Fruit fly (Drosophila melanogaster) whole organism, embryonic: Measurements from ENCODE around the gene CG10341.

Experiments
- Atf3 ChIP-seq: fragments of 200-800 bp; sonication (Bioruptor generic); optimal IDR thresholded peaks from 3 replicates; lab custom pipeline; 2016; ENCODE audit warnings: missing biosample characterization, missing genetic modification characterization
- BtbVII ChIP-seq: fragments of 200-800 bp; sonication (Bioruptor generic); optimal IDR thresholded peaks from 3 replicates; lab custom pipeline; 2017; ENCODE audit warnings: missing biosample characterization, mild to moderate bottlenecking, missing genetic modification characterization
- CG1024 ChIP-seq: fragments of 200-800 bp; sonication (Bioruptor generic); IDR thresholded peaks from 2 replicates; pipeline ENCODE4 v1.3.6; 2022; ENCODE audit warnings: missing biosample characterization, missing genetic modification characterization
- CG10267 ChIP-seq: fragments of 200-800 bp; sonication (Bioruptor generic); optimal IDR thresholded peaks from 2 replicates; lab custom pipeline; 2018; ENCODE audit warnings: missing biosample characterization, mild to moderate bottlenecking, missing genetic modification characterization, moderate library complexity
- CG13296 ChIP-seq: fragments of 200-800 bp; sonication (Bioruptor generic); optimal IDR thresholded peaks from 3 replicates; lab custom pipeline; 2018; ENCODE audit warnings: missing biosample characterization, mild to moderate bottlenecking, missing genetic modification characterization
- CG13775 ChIP-seq: fragments of 200-800 bp; sonication (Bioruptor generic); optimal IDR thresholded peaks from 3 replicates; lab custom pipeline; 2017; ENCODE audit warnings: missing biosample characterization, mild to moderate bottlenecking, missing genetic modification characterization
- CG14014 ChIP-seq: fragments of 200-800 bp; sonication (Bioruptor generic); IDR thresholded peaks from 2 replicates; pipeline ENCODE4 v1.3.6; 2022; ENCODE audit warnings: missing biosample characterization, missing genetic modification characterization
- CG14710 ChIP-seq: fragments of 200-800 bp; sonication (Bioruptor generic); optimal IDR thresholded peaks from 3 replicates; lab custom pipeline; 2019; ENCODE audit warnings: missing biosample characterization, mild to moderate bottlenecking, missing genetic modification characterization, moderate library complexity
- CG16813 ChIP-seq: fragments of 200-800 bp; sonication (Bioruptor generic); IDR thresholded peaks from 3 replicates; pipeline ENCODE4 v1.3.6; 2022; ENCODE audit warnings: missing biosample characterization, missing genetic modification characterization; ENCODE audit not compliant: partially characterized antibody
- CG2116 ChIP-seq: fragments of 200-800 bp; sonication (Bioruptor generic); optimal IDR thresholded peaks from 3 replicates; lab custom pipeline; 2018; ENCODE audit warnings: missing biosample characterization, mild to moderate bottlenecking, missing genetic modification characterization
- CG3847 ChIP-seq: fragments of 200-800 bp; sonication (Bioruptor generic); IDR thresholded peaks from 2 replicates; pipeline ENCODE4 v1.3.6; 2022; ENCODE audit warnings: missing biosample characterization, missing genetic modification characterization
- CG4328 ChIP-seq: fragments of 200-800 bp; sonication (Bioruptor generic); optimal IDR thresholded peaks from 3 replicates; lab custom pipeline; 2017; ENCODE audit warnings: missing biosample characterization, missing genetic modification reagents, missing genetic modification characterization
- CG4360 ChIP-seq: fragments of 200-800 bp; sonication (Bioruptor generic); IDR thresholded peaks from 2 replicates; pipeline ENCODE4 v1.3.6; 2022; ENCODE audit warnings: missing biosample characterization, missing genetic modification characterization
- CG43689 ChIP-seq: fragments of 200-800 bp; sonication (Bioruptor generic); IDR thresholded peaks from 2 replicates; pipeline ENCODE4 v1.3.6; 2022; ENCODE audit warnings: missing biosample characterization, missing genetic modification characterization
- CG6254 ChIP-seq: fragments of 200-800 bp; sonication (Bioruptor generic); optimal IDR thresholded peaks from 3 replicates; lab custom pipeline; 2017; ENCODE audit warnings: mild to moderate bottlenecking, missing biosample characterization, missing genetic modification reagents, missing genetic modification characterization
- CG7357 ChIP-seq: fragments of 200-800 bp; sonication (Bioruptor generic); IDR thresholded peaks from 3 replicates; pipeline ENCODE4 v1.3.6; 2022; ENCODE audit warnings: missing biosample characterization, missing genetic modification characterization
- CG7745 ChIP-seq: fragments of 200-800 bp; sonication (Bioruptor generic); optimal IDR thresholded peaks from 2 replicates; lab custom pipeline; 2018; ENCODE audit warnings: missing biosample characterization, mild to moderate bottlenecking, missing genetic modification characterization, moderate library complexity
- CG7963 ChIP-seq: fragments of 200-800 bp; sonication (Bioruptor generic); IDR thresholded peaks from 3 replicates; pipeline ENCODE4 v1.3.6; 2022; ENCODE audit warnings: missing biosample characterization, missing genetic modification characterization; ENCODE audit not compliant: partially characterized antibody
- CG7987 ChIP-seq: fragments of 200-800 bp; sonication (Bioruptor generic); optimal IDR thresholded peaks from 2 replicates; lab custom pipeline; 2018; ENCODE audit warnings: missing biosample characterization, mild to moderate bottlenecking, missing genetic modification characterization, moderate library complexity
- CG8281 ChIP-seq: fragments of 200-800 bp; sonication (Bioruptor generic); optimal IDR thresholded peaks from 2 replicates; lab custom pipeline; 2018; ENCODE audit warnings: missing biosample characterization, mild to moderate bottlenecking, missing genetic modification characterization, moderate library complexity
- CG8388 ChIP-seq: fragments of 200-800 bp; sonication (Bioruptor generic); optimal IDR thresholded peaks from 2 replicates; lab custom pipeline; 2019; ENCODE audit warnings: missing biosample characterization, mild to moderate bottlenecking, missing genetic modification characterization, moderate library complexity
- CG9215 ChIP-seq: fragments of 200-800 bp; sonication (Bioruptor generic); IDR thresholded peaks from 2 replicates; pipeline ENCODE4 v1.3.6; 2022; ENCODE audit warnings: missing biosample characterization, missing genetic modification characterization
- CG9727 ChIP-seq: fragments of 200-800 bp; sonication (Bioruptor generic); optimal IDR thresholded peaks from 3 replicates; lab custom pipeline; 2017; ENCODE audit warnings: missing biosample characterization, mild to moderate bottlenecking, missing genetic modification characterization
- Camta ChIP-seq: fragments of 200-800 bp; sonication (Bioruptor generic); optimal IDR thresholded peaks from 2 replicates; lab custom pipeline; 2016; ENCODE audit warnings: missing biosample characterization, missing genetic modification characterization
- CoRest ChIP-seq: fragments of 200-800 bp; sonication (Bioruptor generic); optimal IDR thresholded peaks from 3 replicates; lab custom pipeline; 2018; ENCODE audit warnings: missing biosample characterization, mild to moderate bottlenecking, missing genetic modification characterization, moderate library complexity
- Doc2 ChIP-seq: fragments of 200-800 bp; sonication (Bioruptor generic); IDR thresholded peaks from 2 replicates; pipeline ENCODE4 v1.3.6; 2022; ENCODE audit warnings: missing biosample characterization, missing genetic modification characterization
- Fer3 ChIP-seq: fragments of 200-800 bp; sonication (Bioruptor generic); optimal IDR thresholded peaks from 2 replicates; lab custom pipeline; 2018; ENCODE audit warnings: missing biosample characterization, mild to moderate bottlenecking, missing genetic modification characterization, moderate library complexity
- GATAe ChIP-seq: fragments of 200-800 bp; sonication (Bioruptor generic); conservative IDR thresholded peaks from 2 replicates; pipeline ENCODE4 v1.3.6; 2022; ENCODE audit warnings: missing biosample characterization, missing genetic modification characterization
- Max ChIP-seq: fragments of 200-800 bp; sonication (Bioruptor generic); optimal IDR thresholded peaks from 2 replicates; lab custom pipeline; 2016; ENCODE audit warnings: missing biosample characterization, mild to moderate bottlenecking, missing genetic modification characterization
- Pdp1 ChIP-seq, 2 experiments: fragments of 200-800 bp; sonication (Bioruptor generic); optimal IDR thresholded peaks; 3 replicates each; lab custom pipeline; 2016; ENCODE audit warnings: missing biosample characterization in 2 of 2, missing genetic modification characterization in 2 of 2, mild to moderate bottlenecking in 1 of 2, moderate library complexity in 1 of 2
- Sox102F ChIP-seq: fragments of 200-800 bp; sonication (Bioruptor generic); optimal IDR thresholded peaks from 2 replicates; lab custom pipeline; 2018; ENCODE audit warnings: missing biosample characterization, mild to moderate bottlenecking, missing genetic modification characterization, moderate library complexity
- abd-A ChIP-seq: fragments of 200-800 bp; sonication (Bioruptor generic); optimal IDR thresholded peaks from 3 replicates; lab custom pipeline; 2019; ENCODE audit warnings: missing biosample characterization, mild to moderate bottlenecking, missing genetic modification characterization, moderate library complexity
- aop ChIP-seq: fragments of 200-800 bp; sonication (Bioruptor generic); IDR thresholded peaks from 2 replicates; pipeline ENCODE4 v1.3.6; 2022; ENCODE audit warnings: missing biosample characterization, missing genetic modification characterization
- bigmax ChIP-seq: fragments of 200-800 bp; sonication (Bioruptor generic); optimal IDR thresholded peaks from 2 replicates; lab custom pipeline; 2018; ENCODE audit warnings: missing biosample characterization, mild to moderate bottlenecking, missing genetic modification characterization
- cg ChIP-seq: fragments of 200-800 bp; sonication (Bioruptor generic); optimal IDR thresholded peaks from 3 replicates; lab custom pipeline; 2019; ENCODE audit warnings: missing biosample characterization, mild to moderate bottlenecking, missing genetic modification characterization, moderate library complexity
- dpn ChIP-seq, 2 experiments: fragments of 200-800 bp; sonication (Bioruptor generic); optimal IDR thresholded peaks; 3 replicates each; lab custom pipeline; 2016; ENCODE audit warnings: missing biosample characterization in 2 of 2, missing genetic modification characterization in 2 of 2
- eyg ChIP-seq: fragments of 200-800 bp; sonication (Bioruptor generic); optimal IDR thresholded peaks from 3 replicates; lab custom pipeline; 2016; ENCODE audit warnings: missing biosample characterization, missing genetic modification characterization
- fd96Cb ChIP-seq: fragments of 200-800 bp; sonication (Bioruptor generic); optimal IDR thresholded peaks from 2 replicates; lab custom pipeline; 2018; ENCODE audit warnings: missing biosample characterization, mild to moderate bottlenecking, missing genetic modification characterization, moderate library complexity
- ftz-f1 ChIP-seq: fragments of 200-800 bp; sonication (Bioruptor generic); optimal IDR thresholded peaks from 2 replicates; lab custom pipeline; 2016; ENCODE audit warnings: missing biosample characterization, missing genetic modification characterization
- jumu ChIP-seq: fragments of 200-800 bp; sonication (Bioruptor generic); optimal IDR thresholded peaks from 3 replicates; lab custom pipeline; 2016; ENCODE audit warnings: missing biosample characterization, missing genetic modification characterization
- kay ChIP-seq: fragments of 200-800 bp; sonication (Bioruptor generic); optimal IDR thresholded peaks from 2 replicates; lab custom pipeline; 2016; ENCODE audit warnings: missing biosample characterization, missing genetic modification characterization
- nerfin-2 ChIP-seq: fragments of 200-800 bp; sonication (Bioruptor generic); IDR thresholded peaks from 2 replicates; pipeline ENCODE4 v1.3.6; 2022; ENCODE audit warnings: missing biosample characterization, missing genetic modification characterization; ENCODE audit not compliant: partially characterized antibody
- nom ChIP-seq: fragments of 200-800 bp; sonication (Bioruptor generic); optimal IDR thresholded peaks from 2 replicates; lab custom pipeline; 2017; ENCODE audit warnings: missing biosample characterization, missing genetic modification characterization, mild to moderate bottlenecking, moderate library complexity, missing genetic modification reagents
- oc ChIP-seq: fragments of 200-800 bp; sonication (Bioruptor generic); optimal IDR thresholded peaks from 2 replicates; lab custom pipeline; 2018; ENCODE audit warnings: missing biosample characterization, mild to moderate bottlenecking, missing genetic modification characterization, moderate library complexity
- pita ChIP-seq: fragments of 200-800 bp; sonication (Bioruptor generic); optimal IDR thresholded peaks from 2 replicates; lab custom pipeline; 2017; ENCODE audit warnings: missing biosample characterization, mild to moderate bottlenecking, missing genetic modification characterization
- shn ChIP-seq: fragments of 200-800 bp; sonication (Bioruptor generic); optimal IDR thresholded peaks from 3 replicates; lab custom pipeline; 2016; ENCODE audit warnings: missing biosample characterization, missing genetic modification characterization
- sim ChIP-seq: fragments of 200-800 bp; sonication (Bioruptor generic); IDR thresholded peaks from 2 replicates; pipeline ENCODE4 v1.3.6; 2022; ENCODE audit warnings: missing biosample characterization, missing genetic modification characterization
- tna ChIP-seq: fragments of 200-800 bp; sonication (Bioruptor generic); IDR thresholded peaks from 2 replicates; pipeline ENCODE4 v1.3.6; 2022; ENCODE audit warnings: missing biosample characterization, missing genetic modification characterization; ENCODE audit not compliant: partially characterized antibody
- twi ChIP-seq: fragments of 200-800 bp; optimal IDR thresholded peaks from 2 replicates; lab custom pipeline; 2019; ENCODE audit warnings: missing biosample characterization, mild to moderate bottlenecking, missing genetic modification characterization, moderate library complexity

The CG10341 gene

dm6 chr2L:18708239-18708891 is 9.9 kb downstream of the CG10341 start, which contains the start of the genes Faf2 and Grip71 (continued):
- TF ChIP-seq GATAe (GFP tag; lab: Robert Waterston, UW): peak; percentile 43
- peak; percentile 59 for TF ChIP-seq ftz-f1
- peak; percentile 26 for TF ChIP-seq bigmax (GFP tag; lab: Kevin White, UChicago)
- peak; percentile 57 for TF ChIP-seq CG13296 (GFP tag; lab: Kevin White, UChicago)
- peak; percentile 95 for TF ChIP-seq CG14014
- TF ChIP-seq BtbVII: peak; percentile 15
- TF ChIP-seq CG7745: no peak
- TF ChIP-seq eyg: peak; percentile 26
- peak; percentile 76 for TF ChIP-seq Camta (GFP tag; lab: Kevin White, UChicago)
- peak; percentile 93 for TF ChIP-seq Sox102F (GFP tag; lab: Kevin White, UChicago)
- peak; percentile 84 for TF ChIP-seq CG10267 (tag; lab: Kevin White, UChicago)
- peak; percentile 63 for TF ChIP-seq CG6254 (GFP tag; lab: Kevin White, UChicago)
- TF ChIP-seq dpn (GFP tag; optimal IDR thresholded peaks at IDR 0.05; lab: Kevin White, UChicago): peak; percentile 87 to 92
- peak; percentile 92 for TF ChIP-seq Fer3 (tag; lab: Kevin White, UChicago)
- TF ChIP-seq twi (tag; lab: Kevin White, UChicago): peak; percentile 81
- TF ChIP-seq CG14710 (tag; lab: Kevin White, UChicago): peak; percentile 96
- TF ChIP-seq abd-A (tag; lab: Kevin White, UChicago): no peak
- peak; percentile 92 for TF ChIP-seq CG9215 (GFP tag; lab: Robert Waterston, UW)
- peak; percentile 96 for TF ChIP-seq CoRest (tag; lab: Kevin White, UChicago)
- TF ChIP-seq CG2116: peak; percentile 77
- peak; percentile 94 for TF ChIP-seq fd96Cb (tag; lab: Kevin White, UChicago)
- peak; percentile 74 for TF ChIP-seq CG43689
- TF ChIP-seq CG16813 (GFP tag; lab: Robert Waterston, UW): peak; percentile 51; the same call in 2 of the 3 replicates
- peak; percentile 79 for TF ChIP-seq aop (GFP tag; lab: Robert Waterston, UW)
- peak; percentile 88 for TF ChIP-seq CG4360 (GFP tag; lab: Robert Waterston, UW)
- TF ChIP-seq nerfin-2 (GFP tag; lab: Robert Waterston, UW): no peak
- TF ChIP-seq CG3847 (GFP tag; lab: Robert Waterston, UW): peak; percentile 95
- TF ChIP-seq CG4328: peak; percentile 66
- peak; percentile 76 for TF ChIP-seq oc (tag; lab: Kevin White, UChicago)
- TF ChIP-seq CG7963: no peak
- TF ChIP-seq cg (GFP tag; lab: Kevin White, UChicago): peak; percentile 89
- TF ChIP-seq CG7357 (GFP tag; lab: Robert Waterston, UW): peak; percentile 100
- TF ChIP-seq Pdp1 (GFP tag; optimal IDR thresholded peaks at IDR 0.05; lab: Kevin White, UChicago): peak; percentile 90 to 93
- peak; percentile 85 for TF ChIP-seq CG8388 (GFP tag; lab: Kevin White, UChicago)
- TF ChIP-seq shn: peak; percentile 78
- TF ChIP-seq jumu: peak; percentile 80
- peak; percentile 87 for TF ChIP-seq nom (GFP tag; lab: Kevin White, UChicago)
- peak; percentile 82 for TF ChIP-seq Atf3 (GFP tag; lab: Kevin White, UChicago)
- peak; percentile 90 for TF ChIP-seq Doc2 (GFP tag; lab: Robert Waterston, UW)
- TF ChIP-seq Max (GFP tag; lab: Kevin White, UChicago): peak; percentile 79
- peak; percentile 63 for TF ChIP-seq CG8281 (tag; lab: Kevin White, UChicago)
- peak; percentile 55 for TF ChIP-seq sim (GFP tag; lab: Robert Waterston, UW)
- no peak for TF ChIP-seq pita (GFP tag; lab: Kevin White, UChicago)
- TF ChIP-seq tna (GFP tag; lab: Robert Waterston, UW): no peak
- TF ChIP-seq kay: peak; percentile 85
- peak; percentile 89 for TF ChIP-seq CG1024 (GFP tag; lab: Robert Waterston, UW)
- TF ChIP-seq CG13775 (GFP tag; lab: Kevin White, UChicago): peak; percentile 91
- TF ChIP-seq CG7987: peak; percentile 73
- peak; percentile 88 for TF ChIP-seq CG9727 (GFP tag; lab: Kevin White, UChicago)
